Worm (Caenorhabditis elegans): ENCODE results near the gene sri-53.

Gene sri-53

ce11 chrII:3156749-3157148 is 45.7 kb downstream of the sri-53 start, which contains the start of gene sri-33:
TSS of gene sri-33 (minus strand) at chrII:3156849.
- peak; percentile 5 for TF ChIP-seq nhr-21 (tag; optimal IDR thresholded peaks at IDR 0.05)
- TF ChIP-seq nhr-23 (tag; optimal IDR thresholded peaks at IDR 0.05), result no peak

- no peak for TF ChIP-seq nhr-12 (tag; optimal IDR thresholded peaks at IDR 0.05)
- no peak for TF ChIP-seq snpc-4 (tag; optimal IDR thresholded peaks at IDR 0.05)
- TF ChIP-seq nhr-21 (tag; optimal IDR thresholded peaks at IDR 0.05), result no peak
- no peak for TF ChIP-seq lin-39 (tag; optimal IDR thresholded peaks at IDR 0.05)
- TF ChIP-seq ZK546.5 (tag; optimal IDR thresholded peaks at IDR 0.05), result no peak
- no peak for TF ChIP-seq peb-1 (tag; optimal IDR thresholded peaks at IDR 0.05)
- TF ChIP-seq sma-3 (GFP tag; optimal IDR thresholded peaks at IDR 0.05), result no peak
- TF ChIP-seq aly-2 (tag; optimal IDR thresholded peaks at IDR 0.05), result no peak
- TF ChIP-seq nhr-129 (tag; optimal IDR thresholded peaks at IDR 0.05), result no peak
- TF ChIP-seq lin-13 (GFP tag; optimal IDR thresholded peaks at IDR 0.05), result no peak
- no peak for TF ChIP-seq sem-4 (tag; optimal IDR thresholded peaks at IDR 0.05)
- TF ChIP-seq sma-9 (GFP tag; optimal IDR thresholded peaks at IDR 0.05), result no peak
- TF ChIP-seq sma-9 (tag; optimal IDR thresholded peaks at IDR 0.05), result no peak
- TF ChIP-seq mbf-1 (tag; optimal IDR thresholded peaks at IDR 0.05), result no peak
- TF ChIP-seq F13H6.1 (tag; optimal IDR thresholded peaks at IDR 0.05), result no peak
- TF ChIP-seq unc-39 (tag; optimal IDR thresholded peaks at IDR 0.05), result no peak
- no peak for TF ChIP-seq nhr-6 (tag; optimal IDR thresholded peaks at IDR 0.05)
- no peak for TF ChIP-seq skn-1 (tag; optimal IDR thresholded peaks at IDR 0.05)
- no peak for TF ChIP-seq mab-5 (tag; optimal IDR thresholded peaks at IDR 0.05)
- TF ChIP-seq ztf-1 (GFP tag; conservative IDR thresholded peaks at IDR 0.05), result no peak
These were observed 48.0 kb downstream of the sri-53 start, which contains the start of gene sri-32 for ce11 chrII:3154383-3154782. TSS of gene sri-32 (minus strand) at chrII:3154483.

ce11 chrII:3151615-3152014 is 50.8 kb downstream of the sri-53 start, which contains the start of the genes T10D4.14 and T10D4.19:
TSS of gene T10D4.14 (minus strand) at chrII:3151715.
TSS of gene T10D4.19 (plus strand) at chrII:3151918.
- TF ChIP-seq sma-3 (GFP tag; optimal IDR thresholded peaks at IDR 0.05), result no peak
- no peak for TF ChIP-seq nhr-21 (tag; optimal IDR thresholded peaks at IDR 0.05)
- no peak for TF ChIP-seq ceh-82 (tag; optimal IDR thresholded peaks at IDR 0.05)
- TF ChIP-seq nhr-129 (tag; optimal IDR thresholded peaks at IDR 0.05), result no peak
- TF ChIP-seq unc-39 (tag; optimal IDR thresholded peaks at IDR 0.05), result no peak
- no peak for TF ChIP-seq dmd-4 (tag; optimal IDR thresholded peaks at IDR 0.05)
- TF ChIP-seq lin-39 (tag; optimal IDR thresholded peaks at IDR 0.05), result no peak
- no peak for TF ChIP-seq nhr-12 (tag; optimal IDR thresholded peaks at IDR 0.05)
- no peak for TF ChIP-seq nhr-10 (tag; optimal IDR thresholded peaks at IDR 0.05)
- TF ChIP-seq crh-2 (tag; optimal IDR thresholded peaks at IDR 0.05), result no peak

Measured in whole organism, L2 larva.